Fruit fly (Drosophila melanogaster): ENCODE data around the gene CG3598.

The CG3598 gene

DNA sequence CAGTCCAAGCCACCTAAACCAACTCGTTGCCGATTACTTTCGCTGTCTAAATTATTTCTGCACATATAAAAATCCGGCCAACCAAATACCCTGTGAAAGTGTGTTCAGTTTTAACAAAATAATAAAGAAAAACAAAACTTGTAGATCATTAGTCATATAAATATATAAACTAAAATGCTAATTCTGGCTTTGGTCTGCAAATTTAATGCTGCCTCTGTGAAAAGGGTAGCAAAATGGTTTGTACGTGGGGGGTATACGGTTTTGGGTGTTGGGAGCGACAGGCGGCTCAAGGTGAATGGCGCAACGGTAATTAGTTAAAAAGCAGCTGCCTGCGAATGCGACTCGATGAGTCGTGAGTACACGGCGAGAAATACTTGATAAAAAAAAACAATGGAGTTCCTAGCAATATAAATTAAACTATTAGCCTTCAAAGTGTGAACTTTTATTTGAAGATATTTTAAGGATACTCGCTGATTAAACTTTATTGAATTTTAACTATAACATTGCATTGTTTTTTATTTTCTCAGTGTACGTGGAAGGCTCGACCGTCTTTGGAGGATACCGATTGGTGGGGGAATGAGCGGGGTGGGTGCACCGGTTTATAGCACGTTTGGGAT lies 41.1 kb downstream of the CG3598 start:
- TF ChIP-seq pan (optimal IDR thresholded peaks at IDR 0.05), result no peak
- TF ChIP-seq CG8478 (optimal IDR thresholded peaks at IDR 0.05), result no peak
- no peak for TF ChIP-seq usp (GFP tag; optimal IDR thresholded peaks at IDR 0.05)
- no peak for TF ChIP-seq EcR (GFP tag; optimal IDR thresholded peaks at IDR 0.05)
- no peak for TF ChIP-seq Dll (optimal IDR thresholded peaks at IDR 0.05)
- no peak for TF ChIP-seq psq (optimal IDR thresholded peaks at IDR 0.05)

DNA sequence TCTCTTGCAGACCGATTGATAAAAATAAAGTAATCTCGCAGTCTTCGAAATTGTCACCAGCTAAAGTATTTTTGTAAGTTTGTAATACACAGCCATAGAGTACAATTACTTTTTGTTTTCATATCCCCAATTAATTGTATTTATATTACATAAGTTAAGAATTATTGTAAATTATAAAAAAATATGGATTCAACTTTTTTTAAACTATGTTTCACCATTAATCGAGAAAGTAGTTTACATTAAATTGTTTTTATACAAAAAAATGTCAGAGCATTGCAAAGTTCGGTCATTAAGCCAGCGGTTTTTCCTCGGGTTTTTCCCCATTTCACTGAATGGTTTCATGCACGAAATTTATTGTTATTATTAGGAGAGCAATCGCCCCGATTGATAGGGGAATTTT lies 43.5 kb downstream of the CG3598 start:
- TF ChIP-seq CG8478 (optimal IDR thresholded peaks at IDR 0.05) (no peak), psq (optimal IDR thresholded peaks at IDR 0.05) (no peak), Dll (optimal IDR thresholded peaks at IDR 0.05) (no peak), usp (GFP tag; optimal IDR thresholded peaks at IDR 0.05) (no peak), EcR (GFP tag; optimal IDR thresholded peaks at IDR 0.05) (no peak), pan (optimal IDR thresholded peaks at IDR 0.05) (no peak)

DNA sequence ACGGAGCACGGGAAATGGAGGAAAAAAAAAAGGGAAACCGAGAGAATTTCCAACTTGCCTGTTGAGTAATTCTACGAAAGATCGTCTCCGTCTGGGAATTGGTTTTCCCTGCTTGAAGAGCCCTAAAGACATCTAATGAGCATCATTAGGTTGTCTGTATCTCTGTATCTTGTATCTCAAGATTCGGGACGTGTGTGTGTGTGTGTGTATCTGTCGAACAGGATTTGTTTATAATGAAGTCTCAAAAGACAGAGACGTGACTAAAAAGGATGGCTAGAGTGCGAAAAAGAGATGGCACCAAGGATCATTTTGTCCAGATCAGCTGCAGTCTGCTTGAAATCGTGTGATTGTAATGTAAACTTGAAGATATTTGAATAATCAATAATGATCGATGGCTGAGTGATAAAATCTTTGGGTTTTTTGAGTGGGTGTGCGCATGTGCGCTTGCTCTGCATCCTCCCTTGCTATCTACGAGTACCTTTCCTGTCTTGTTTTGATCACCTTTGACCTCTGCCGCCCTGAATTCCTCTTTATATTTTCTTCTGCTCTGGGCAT lies 45.7 kb downstream of the CG3598 start:
- no peak for TF ChIP-seq Dll (optimal IDR thresholded peaks at IDR 0.05)
- TF ChIP-seq EcR (GFP tag; optimal IDR thresholded peaks at IDR 0.05), result no peak
- TF ChIP-seq CG8478 (optimal IDR thresholded peaks at IDR 0.05), result no peak
- no peak for TF ChIP-seq pan (optimal IDR thresholded peaks at IDR 0.05)

DNA sequence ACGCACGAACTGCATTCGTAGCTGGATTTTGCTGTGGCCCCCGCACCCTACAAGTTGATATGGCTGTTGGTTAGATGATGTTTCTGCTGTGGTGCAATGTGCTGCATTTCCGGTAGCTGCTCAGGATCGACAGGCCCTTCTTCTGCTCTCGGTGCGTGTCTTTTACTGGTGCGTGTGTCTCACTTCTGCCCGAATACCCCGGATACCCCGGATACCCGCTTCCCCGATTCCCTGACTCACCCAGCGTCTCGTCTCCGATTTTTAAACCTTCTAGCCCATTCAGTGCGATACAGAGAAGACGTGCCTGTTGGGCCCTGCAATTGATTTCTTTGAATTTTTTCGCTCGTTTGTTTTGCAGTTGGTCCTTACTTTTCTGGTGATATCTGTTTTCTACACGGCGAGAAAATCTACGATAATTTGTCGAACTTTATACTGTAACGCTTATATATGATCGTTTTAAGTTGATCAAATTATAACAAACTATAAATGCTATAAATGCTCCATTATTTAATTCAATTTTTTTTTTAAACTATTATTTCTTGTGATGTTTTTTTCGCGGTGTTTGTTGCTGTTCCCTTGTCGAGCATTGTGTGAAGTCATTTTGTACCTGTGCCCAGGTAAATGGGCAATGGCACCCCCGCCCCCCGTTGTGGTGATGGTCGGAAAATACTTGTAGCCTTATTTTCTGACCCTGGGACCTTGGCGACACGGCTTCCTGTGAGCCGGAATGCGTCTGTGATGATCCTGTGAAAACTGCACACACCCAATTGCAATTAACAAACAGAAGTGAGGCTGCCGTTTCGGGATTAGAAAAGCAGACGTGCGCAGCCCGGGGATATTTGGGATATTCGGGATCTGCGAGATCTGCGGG lies 48.3 kb downstream of the CG3598 start:
- no peak for TF ChIP-seq EcR (GFP tag; optimal IDR thresholded peaks at IDR 0.05)

DNA sequence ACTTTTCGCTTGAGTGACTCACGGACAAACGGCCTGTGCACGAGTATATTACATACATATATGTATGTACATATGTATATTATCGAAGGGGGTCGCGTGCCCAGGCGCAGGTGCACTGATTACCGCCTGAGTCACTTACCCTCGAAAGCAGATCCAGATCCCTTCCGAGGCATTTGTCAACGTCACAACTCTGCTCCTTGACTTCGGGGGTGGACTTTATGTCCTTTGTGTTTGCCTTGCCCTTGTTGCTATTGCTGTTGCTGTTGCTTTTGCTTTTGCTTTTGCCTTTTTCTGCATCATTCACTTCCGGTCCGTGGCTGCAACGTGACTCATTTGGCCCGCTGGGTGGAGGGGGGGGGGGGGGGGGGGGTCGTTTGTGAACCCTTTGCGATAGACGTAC lies 50.5 kb downstream of the CG3598 start:
- TF ChIP-seq CG8478 (optimal IDR thresholded peaks at IDR 0.05) (no peak), EcR (GFP tag; optimal IDR thresholded peaks at IDR 0.05) (no peak), usp (GFP tag; optimal IDR thresholded peaks at IDR 0.05) (no peak), Dll (optimal IDR thresholded peaks at IDR 0.05) (no peak), psq (optimal IDR thresholded peaks at IDR 0.05) (no peak), pan (optimal IDR thresholded peaks at IDR 0.05) (no peak)

Data from whole organism.